Fruit fly (Drosophila melanogaster) whole organism, wandering third instar larva: ENCODE results near the gene Pp1alpha-96A.

ENCODE experiments used
- Abd-B ChIP-seq: fragments of >200 bp; optimal IDR thresholded peaks from 2 replicates; lab custom pipeline; 2017; ENCODE audit warnings: missing biosample characterization, missing genetic modification characterization
- CG9705 ChIP-seq: fragments of 200-800 bp; sonication (Bioruptor generic); optimal IDR thresholded peaks from 2 replicates; lab custom pipeline; 2018; ENCODE audit warnings: missing biosample characterization, mild to moderate bottlenecking, missing genetic modification characterization
- Dfd ChIP-seq: fragments of >200 bp; optimal IDR thresholded peaks from 2 replicates; lab custom pipeline; 2017; ENCODE audit warnings: missing biosample characterization, missing genetic modification characterization
- Hnf4 ChIP-seq: fragments of 200-800 bp; sonication (Bioruptor generic); optimal IDR thresholded peaks from 2 replicates; lab custom pipeline; 2016; ENCODE audit warnings: missing biosample characterization, mild to moderate bottlenecking, missing genetic modification characterization
- OdsH ChIP-seq: fragments of 200-800 bp; sonication (Bioruptor generic); optimal IDR thresholded peaks from 2 replicates; lab custom pipeline; 2016; ENCODE audit warnings: missing biosample characterization, mild to moderate bottlenecking, missing genetic modification characterization
- lola ChIP-seq: fragments of >200 bp; optimal IDR thresholded peaks from 2 replicates; lab custom pipeline; 2017; ENCODE audit warnings: missing biosample characterization, missing genetic modification characterization
- pan ChIP-seq: fragments of >200 bp; optimal IDR thresholded peaks from 2 replicates; lab custom pipeline; 2017
- psq ChIP-seq: fragments of 200-800 bp; sonication (Bioruptor generic); optimal IDR thresholded peaks from 3 replicates; lab custom pipeline; 2017; ENCODE audit warnings: missing biosample characterization, mild to moderate bottlenecking, missing genetic modification characterization, moderate library complexity

- no peak for TF ChIP-seq lola (GFP tag; lab: Kevin White, UChicago)
- no peak for TF ChIP-seq pan (lab: Kevin White, UChicago)
- no peak for TF ChIP-seq OdsH
- TF ChIP-seq CG9705: no peak
- TF ChIP-seq Hnf4 (GFP tag; lab: Kevin White, UChicago): no peak
- no peak for TF ChIP-seq Abd-B (GFP tag; lab: Kevin White, UChicago)
- TF ChIP-seq psq (GFP tag; lab: Kevin White, UChicago): no peak
- TF ChIP-seq Dfd (GFP tag; lab: Kevin White, UChicago): no peak
Observed at dm6 chr3R:24563039-24563825, 45.2 kb downstream of the Pp1alpha-96A start.
